Worm (Caenorhabditis elegans) whole organism, dauer: Measurements from ENCODE around the gene C07B5.3.

Experiments used
- unc-62 ChIP-seq: sonication (generic microtip); optimal IDR thresholded peaks from 2 replicates; lab custom pipeline; 2017; ENCODE audit warnings: missing biosample characterization, missing genetic modification reagents, missing genetic modification characterization

Gene C07B5.3

ce11 chrX:9544405-9544804 lies 21.4 kb upstream of the C07B5.3 start:
- no peak for TF ChIP-seq unc-62

ce11 chrX:9543352-9543751 lies 20.3 kb upstream of the C07B5.3 start, which contains the start of gene F49E2.5:
TSS of gene F49E2.5 (plus strand) at chrX:9543652.
- no peak for TF ChIP-seq unc-62

- no peak for TF ChIP-seq unc-62
These were observed 17.4 kb upstream of the C07B5.3 start for ce11 chrX:9540464-9540863.

ce11 chrX:9539294-9540030 lies 16.4 kb upstream of the C07B5.3 start, which contains the start of gene nuc-1:
TSS of gene nuc-1 (plus strand) at chrX:9539905.
- TF ChIP-seq unc-62 = no peak

ce11 chrX:9537538-9538172 lies 14.6 kb upstream of the C07B5.3 start:
- no peak for TF ChIP-seq unc-62

- TF ChIP-seq unc-62 = no peak
These were observed 13.6 kb upstream of the C07B5.3 start, which contains the start of gene C07B5.8 for ce11 chrX:9536665-9537064. TSS of gene C07B5.8 (minus strand) at chrX:9536765.

- no peak for TF ChIP-seq unc-62
These were observed 13.0 kb upstream of the C07B5.3 start for ce11 chrX:9536008-9536407.

- TF ChIP-seq unc-62 = no peak
These were observed 8.6 kb upstream of the C07B5.3 start for ce11 chrX:9531640-9532039.

- no peak for TF ChIP-seq unc-62
These were observed 6.3 kb upstream of the C07B5.3 start, which contains the start of gene C07B5.4 for ce11 chrX:9529360-9529759. TSS of gene C07B5.4 (plus strand) at chrX:9529660.

ce11 chrX:9527898-9528297 lies 4.9 kb upstream of the C07B5.3 start:
- no peak for TF ChIP-seq unc-62

- no peak for TF ChIP-seq unc-62
These were observed 4.3 kb downstream of the C07B5.3 start, which contains the start of gene C07B5.6 for ce11 chrX:9518719-9519118. TSS of gene C07B5.6 (plus strand) at chrX:9519019.

ce11 chrX:9517106-9517505 lies 5.9 kb downstream of the C07B5.3 start, which contains the start of gene C07B5.2:
TSS of gene C07B5.2 (minus strand) at chrX:9517206.
- no peak for TF ChIP-seq unc-62

ce11 chrX:9512457-9512856 lies 10.6 kb downstream of the C07B5.3 start:
- no peak for TF ChIP-seq unc-62

ce11 chrX:9510448-9510847 lies 12.6 kb downstream of the C07B5.3 start:
- TF ChIP-seq unc-62 = no peak

- no peak for TF ChIP-seq unc-62
These were observed 13.1 kb downstream of the C07B5.3 start for ce11 chrX:9509922-9510321.

ce11 chrX:9509516-9509915 lies 13.5 kb downstream of the C07B5.3 start:
- TF ChIP-seq unc-62 = no peak

- TF ChIP-seq unc-62 = no peak
These were observed 14.5 kb downstream of the C07B5.3 start for ce11 chrX:9508426-9509010.

- no peak for TF ChIP-seq unc-62
These were observed 16.7 kb downstream of the C07B5.3 start for ce11 chrX:9506341-9506740.
